Worm (Caenorhabditis elegans) whole organism, L2 larva: Measurements from ENCODE around the gene C08E8.4.

Experiments used
- R02D3.7 ChIP-seq: fragments of 150-350 bp; optimal IDR thresholded peaks from 2 replicates; lab custom pipeline; 2014; ENCODE audit warnings: missing biosample characterization, missing genetic modification characterization
- ama-1 ChIP-seq: fragments of 150-350 bp; optimal IDR thresholded peaks from 2 replicates; lab custom pipeline; 2018; ENCODE audit warnings: inconsistent platforms
- elt-1 ChIP-seq: fragments of 150-350 bp; optimal IDR thresholded peaks from 2 replicates; lab custom pipeline; 2014; ENCODE audit warnings: missing biosample characterization, missing genetic modification characterization
- mab-5 ChIP-seq: fragments of 150-350 bp; optimal IDR thresholded peaks from 2 replicates; lab custom pipeline; 2014; ENCODE audit warnings: missing biosample characterization, missing genetic modification characterization
- nhr-12 ChIP-seq: fragments of 150-350 bp; optimal IDR thresholded peaks from 2 replicates; lab custom pipeline; 2014; ENCODE audit warnings: missing biosample characterization, missing genetic modification characterization
- nhr-6 ChIP-seq: fragments of 150-350 bp; optimal IDR thresholded peaks from 2 replicates; lab custom pipeline; 2014; ENCODE audit warnings: missing biosample characterization, missing genetic modification characterization
- nhr-77 ChIP-seq: fragments of 150-350 bp; optimal IDR thresholded peaks from 2 replicates; lab custom pipeline; 2014; ENCODE audit warnings: missing biosample characterization, missing genetic modification characterization
- unc-62 ChIP-seq: fragments of 150-350 bp; optimal IDR thresholded peaks from 2 replicates; lab custom pipeline; 2014; ENCODE audit warnings: missing biosample characterization, missing genetic modification reagents, missing genetic modification characterization
- zag-1 ChIP-seq: fragments of 150-350 bp; optimal IDR thresholded peaks from 2 replicates; lab custom pipeline; 2014; ENCODE audit warnings: missing biosample characterization, missing genetic modification characterization

DNA sequence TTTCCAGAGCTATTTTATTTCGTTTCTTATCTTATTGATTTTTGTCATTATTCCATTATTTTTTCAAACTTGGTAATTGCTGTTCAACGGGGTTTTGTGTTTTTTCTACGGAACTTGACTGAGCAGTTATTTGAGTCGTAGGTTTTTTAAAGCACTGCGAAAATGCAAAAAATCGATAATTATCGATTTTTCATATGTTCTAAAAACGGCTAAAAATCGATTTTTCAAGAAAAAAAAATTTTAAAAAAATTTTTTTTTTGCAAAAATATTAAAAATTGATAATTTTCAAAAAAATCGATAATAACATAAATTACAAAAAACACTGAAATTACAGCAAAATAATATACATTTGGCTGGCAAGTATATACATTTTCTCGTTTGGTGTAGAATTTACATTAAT, 3.9 kb downstream of the C08E8.4 start:
- TF ChIP-seq ama-1 (lab: Kevin White, UChicago) (no peak), unc-62 (no peak), mab-5 (no peak), R02D3.7 (tag; lab: Kevin White, UChicago) (no peak), nhr-12 (tag; lab: Kevin White, UChicago) (no peak), elt-1 (tag; lab: Kevin White, UChicago) (no peak), nhr-77 (tag; lab: Kevin White, UChicago) (no peak), zag-1 (tag; lab: Kevin White, UChicago) (no peak), nhr-6 (tag; lab: Kevin White, UChicago) (no peak)
